Fruit fly (Drosophila melanogaster) whole organism, embryonic: Measurements from ENCODE around the gene CG13667.

Source experiments
- Ada2b ChIP-seq: fragments of 200-800 bp; sonication (Bioruptor generic); IDR thresholded peaks from 2 replicates; pipeline ENCODE4 v1.3.6; 2022; ENCODE audit warnings: missing biosample characterization, missing genetic modification characterization
- Adf1 ChIP-seq: fragments of 200-800 bp; sonication (Bioruptor generic); IDR thresholded peaks from 2 replicates; pipeline ENCODE4 v1.3.6; 2022; ENCODE audit warnings: missing biosample characterization, missing genetic modification characterization
- Bteb2 ChIP-seq: fragments of 200-800 bp; sonication (Bioruptor generic); optimal IDR thresholded peaks from 2 replicates; lab custom pipeline; 2016; ENCODE audit warnings: missing biosample characterization, missing genetic modification characterization
- CG10274 ChIP-seq: fragments of 200-800 bp; sonication (Bioruptor generic); optimal IDR thresholded peaks from 3 replicates; lab custom pipeline; 2017; ENCODE audit warnings: missing biosample characterization, mild to moderate bottlenecking, missing genetic modification characterization
- CG10321 ChIP-seq: fragments of 200-800 bp; sonication (Bioruptor generic); IDR thresholded peaks from 2 replicates; pipeline ENCODE4 v1.3.6; 2022; ENCODE audit warnings: missing biosample characterization, missing genetic modification characterization
- CG11456 ChIP-seq: fragments of 200-800 bp; sonication (Bioruptor generic); IDR thresholded peaks from 3 replicates; pipeline ENCODE4 v1.3.6; 2022; ENCODE audit warnings: missing biosample characterization, missing genetic modification characterization
- CG12155 ChIP-seq: fragments of 200-800 bp; sonication (Bioruptor generic); optimal IDR thresholded peaks from 3 replicates; lab custom pipeline; 2016; ENCODE audit warnings: missing biosample characterization, missing genetic modification characterization
- CG12942 ChIP-seq: fragments of 200-800 bp; sonication (Bioruptor generic); optimal IDR thresholded peaks from 3 replicates; lab custom pipeline; 2016; ENCODE audit warnings: missing biosample characterization, missing genetic modification characterization
- CG15479 ChIP-seq: fragments of 200-800 bp; sonication (Bioruptor generic); optimal IDR thresholded peaks from 3 replicates; lab custom pipeline; 2019; ENCODE audit warnings: missing biosample characterization, mild to moderate bottlenecking, missing genetic modification characterization, moderate library complexity
- CG15601 ChIP-seq: fragments of 200-800 bp; sonication (Bioruptor generic); optimal IDR thresholded peaks from 3 replicates; lab custom pipeline; 2019; ENCODE audit warnings: missing biosample characterization, mild to moderate bottlenecking, missing genetic modification characterization, moderate library complexity
- CG2889 ChIP-seq: fragments of 200-800 bp; sonication (Bioruptor generic); IDR thresholded peaks from 3 replicates; pipeline ENCODE4 v1.3.6; 2022; ENCODE audit warnings: missing biosample characterization, missing genetic modification characterization
- CG30403 ChIP-seq: fragments of 200-800 bp; sonication (Bioruptor generic); optimal IDR thresholded peaks from 3 replicates; lab custom pipeline; 2016; ENCODE audit warnings: missing biosample characterization, missing genetic modification characterization
- CG34376 ChIP-seq: fragments of 200-800 bp; sonication (Bioruptor generic); optimal IDR thresholded peaks from 2 replicates; lab custom pipeline; 2018; ENCODE audit warnings: missing biosample characterization, mild to moderate bottlenecking, missing genetic modification characterization
- CG3995 ChIP-seq: fragments of 200-800 bp; sonication (Bioruptor generic); optimal IDR thresholded peaks from 3 replicates; lab custom pipeline; 2016; ENCODE audit warnings: missing biosample characterization, missing genetic modification characterization
- CG6175 ChIP-seq: fragments of 200-800 bp; sonication (Bioruptor generic); IDR thresholded peaks from 3 replicates; pipeline ENCODE4 v1.3.6; 2022; ENCODE audit warnings: missing biosample characterization, missing genetic modification characterization
- CG8359 ChIP-seq: fragments of 200-800 bp; sonication (Bioruptor generic); optimal IDR thresholded peaks from 2 replicates; lab custom pipeline; 2017; ENCODE audit warnings: missing biosample characterization, mild to moderate bottlenecking, missing genetic modification characterization, borderline replicate concordance
- CG9727 ChIP-seq: fragments of 200-800 bp; sonication (Bioruptor generic); optimal IDR thresholded peaks from 3 replicates; lab custom pipeline; 2017; ENCODE audit warnings: missing biosample characterization, mild to moderate bottlenecking, missing genetic modification characterization
- CG9932 ChIP-seq: fragments of 200-800 bp; sonication (Bioruptor generic); IDR thresholded peaks from 2 replicates; pipeline ENCODE4 v1.3.6; 2022; ENCODE audit warnings: missing biosample characterization, missing genetic modification characterization
- CoRest ChIP-seq: fragments of 200-800 bp; sonication (Bioruptor generic); optimal IDR thresholded peaks from 3 replicates; lab custom pipeline; 2018; ENCODE audit warnings: missing biosample characterization, mild to moderate bottlenecking, missing genetic modification characterization, moderate library complexity
- D ChIP-seq, 2 experiments: fragments of 200-800 bp in 1 of 2; fragments of >200 bp in 1 of 2; sonication (Bioruptor generic) in 1 of 2; optimal IDR thresholded peaks; 2 replicates in 1 of 2; 3 replicates in 1 of 2; lab custom pipeline; 2017; ENCODE audit warnings: mild to moderate bottlenecking in 1 of 2, missing biosample characterization in 1 of 2, missing genetic modification characterization in 1 of 2, missing genetic modification reagents in 1 of 2
- Dad ChIP-seq: fragments of 200-800 bp; sonication (Bioruptor generic); optimal IDR thresholded peaks from 3 replicates; lab custom pipeline; 2016; ENCODE audit warnings: missing biosample characterization, missing genetic modification characterization
- Dbx ChIP-seq: fragments of 200-800 bp; sonication (Bioruptor generic); IDR thresholded peaks from 3 replicates; pipeline ENCODE4 v1.3.6; 2022; ENCODE audit warnings: missing biosample characterization, missing genetic modification characterization
- Deaf1 ChIP-seq: fragments of 200-800 bp; optimal IDR thresholded peaks from 3 replicates; lab custom pipeline; 2019; ENCODE audit warnings: missing biosample characterization, mild to moderate bottlenecking, missing genetic modification characterization, moderate library complexity
- Dfd ChIP-seq, 2 experiments: fragments of >200 bp; optimal IDR thresholded peaks; 2 replicates each; lab custom pipeline; 2017; ENCODE audit warnings: missing biosample characterization in 2 of 2, missing genetic modification characterization in 2 of 2
- Drgx ChIP-seq: fragments of 200-800 bp; sonication (Bioruptor generic); IDR thresholded peaks from 2 replicates; pipeline ENCODE4 v1.3.6; 2022; ENCODE audit warnings: missing biosample characterization, missing genetic modification characterization
- Ets65A ChIP-seq: fragments of 200-800 bp; sonication (Bioruptor generic); peaks from one replicate; lab custom pipeline; 2016; ENCODE audit warnings: missing biosample characterization, missing genetic modification characterization
- HLHmδ ChIP-seq: fragments of 200-800 bp; sonication (Bioruptor generic); optimal IDR thresholded peaks from 2 replicates; lab custom pipeline; 2018; ENCODE audit warnings: missing biosample characterization, mild to moderate bottlenecking, missing genetic modification characterization, moderate library complexity
- Hand ChIP-seq: fragments of 200-800 bp; sonication (Bioruptor generic); optimal IDR thresholded peaks from 2 replicates; lab custom pipeline; 2017; ENCODE audit warnings: mild to moderate bottlenecking, missing biosample characterization, missing genetic modification reagents, missing genetic modification characterization
- Hey ChIP-seq: fragments of 200-800 bp; sonication (Bioruptor generic); optimal IDR thresholded peaks from 3 replicates; lab custom pipeline; 2018; ENCODE audit warnings: missing biosample characterization, mild to moderate bottlenecking, missing genetic modification characterization
- Med ChIP-seq: fragments of 200-800 bp; sonication (Bioruptor generic); peaks from one replicate; lab custom pipeline; 2016; ENCODE audit warnings: missing biosample characterization, missing genetic modification characterization, mild to moderate bottlenecking, inconsistent platforms, moderate library complexity
- NC2β ChIP-seq: fragments of 200-800 bp; sonication (Bioruptor generic); optimal IDR thresholded peaks from 2 replicates; lab custom pipeline; 2016; ENCODE audit warnings: missing biosample characterization, missing genetic modification characterization
- Pdp1 ChIP-seq, 2 experiments: fragments of 200-800 bp; sonication (Bioruptor generic); optimal IDR thresholded peaks; 3 replicates each; lab custom pipeline; 2016; ENCODE audit warnings: missing biosample characterization in 2 of 2, missing genetic modification characterization in 2 of 2, mild to moderate bottlenecking in 1 of 2, moderate library complexity in 1 of 2
- Ptx1 ChIP-seq: fragments of 200-800 bp; sonication (Bioruptor generic); IDR thresholded peaks from 2 replicates; pipeline ENCODE4 v1.3.6; 2022; ENCODE audit warnings: missing biosample characterization, missing genetic modification characterization
- chinmo ChIP-seq: fragments of 200-800 bp; sonication (Bioruptor generic); IDR thresholded peaks from 4 replicates; pipeline ENCODE4 v1.3.6; 2022; ENCODE audit warnings: missing biosample characterization, missing genetic modification characterization; ENCODE audit not compliant: partially characterized antibody
- crp ChIP-seq, 2 experiments: fragments of 200-800 bp; sonication (Bioruptor generic); optimal IDR thresholded peaks; 2 replicates in 1 of 2; 3 replicates in 1 of 2; lab custom pipeline; 2017; ENCODE audit warnings: missing biosample characterization in 2 of 2, missing genetic modification characterization in 2 of 2, mild to moderate bottlenecking in 1 of 2, moderate library complexity in 1 of 2
- dan ChIP-seq: fragments of 200-800 bp; sonication (Bioruptor generic); IDR thresholded peaks from 2 replicates; pipeline ENCODE4 v1.3.6; 2022; ENCODE audit warnings: missing biosample characterization, missing genetic modification characterization
- fd64A ChIP-seq: fragments of 200-800 bp; sonication (Bioruptor generic); optimal IDR thresholded peaks from 3 replicates; lab custom pipeline; 2018; ENCODE audit warnings: missing biosample characterization, mild to moderate bottlenecking, missing genetic modification characterization
- gsb-n ChIP-seq: fragments of 200-800 bp; sonication (Bioruptor generic); optimal IDR thresholded peaks from 3 replicates; lab custom pipeline; 2018; ENCODE audit warnings: missing biosample characterization, mild to moderate bottlenecking, missing genetic modification characterization
- hth ChIP-seq: fragments of >200 bp; optimal IDR thresholded peaks from 2 replicates; lab custom pipeline; 2017; ENCODE audit warnings: inconsistent platforms
- onecut ChIP-seq: fragments of 200-800 bp; sonication (Bioruptor generic); IDR thresholded peaks from 2 replicates; pipeline ENCODE4 v1.3.6; 2022; ENCODE audit warnings: missing biosample characterization, missing genetic modification characterization
- pfk ChIP-seq: fragments of 200-800 bp; sonication (Bioruptor generic); optimal IDR thresholded peaks from 2 replicates; lab custom pipeline; 2018; ENCODE audit warnings: missing biosample characterization, mild to moderate bottlenecking, missing genetic modification characterization, moderate library complexity
- psq ChIP-seq: fragments of 200-800 bp; sonication (Bioruptor generic); optimal IDR thresholded peaks from 2 replicates; lab custom pipeline; 2017; ENCODE audit warnings: missing biosample characterization, missing genetic modification characterization
- pzg ChIP-seq: fragments of 200-800 bp; sonication (Bioruptor generic); optimal IDR thresholded peaks from 3 replicates; lab custom pipeline; 2018; ENCODE audit warnings: missing biosample characterization, mild to moderate bottlenecking, missing genetic modification characterization, moderate library complexity
- repo ChIP-seq: fragments of 200-800 bp; sonication (Bioruptor generic); optimal IDR thresholded peaks from 2 replicates; lab custom pipeline; 2016; ENCODE audit warnings: missing biosample characterization, missing genetic modification characterization
- run ChIP-seq: fragments of 200-800 bp; sonication (Bioruptor generic); optimal IDR thresholded peaks from 3 replicates; lab custom pipeline; 2018; ENCODE audit warnings: missing biosample characterization, mild to moderate bottlenecking, missing genetic modification characterization
- sens ChIP-seq: fragments of 200-800 bp; sonication (Bioruptor generic); peaks from one replicate; lab custom pipeline; 2016; ENCODE audit warnings: missing biosample characterization, missing genetic modification characterization
- twi ChIP-seq: fragments of 200-800 bp; optimal IDR thresholded peaks from 2 replicates; lab custom pipeline; 2019; ENCODE audit warnings: missing biosample characterization, mild to moderate bottlenecking, missing genetic modification characterization, moderate library complexity
- unc-4 ChIP-seq: fragments of 200-800 bp; sonication (Bioruptor generic); IDR thresholded peaks from 2 replicates; pipeline ENCODE4 v1.3.6; 2022; ENCODE audit warnings: missing biosample characterization, missing genetic modification characterization; ENCODE audit not compliant: partially characterized antibody
- vfl ChIP-seq: fragments of 200-800 bp; sonication (Bioruptor generic); optimal IDR thresholded peaks from 2 replicates; lab custom pipeline; 2016; ENCODE audit warnings: missing biosample characterization, missing genetic modification characterization
- vvl ChIP-seq: fragments of 200-800 bp; sonication (Bioruptor generic); IDR thresholded peaks from 2 replicates; pipeline ENCODE4 v1.3.6; 2022; ENCODE audit warnings: missing biosample characterization, missing genetic modification characterization
- wek ChIP-seq: fragments of 200-800 bp; sonication (Bioruptor generic); optimal IDR thresholded peaks from 3 replicates; lab custom pipeline; 2018; ENCODE audit warnings: missing biosample characterization, mild to moderate bottlenecking, missing genetic modification characterization, moderate library complexity

Gene CG13667

DNA sequence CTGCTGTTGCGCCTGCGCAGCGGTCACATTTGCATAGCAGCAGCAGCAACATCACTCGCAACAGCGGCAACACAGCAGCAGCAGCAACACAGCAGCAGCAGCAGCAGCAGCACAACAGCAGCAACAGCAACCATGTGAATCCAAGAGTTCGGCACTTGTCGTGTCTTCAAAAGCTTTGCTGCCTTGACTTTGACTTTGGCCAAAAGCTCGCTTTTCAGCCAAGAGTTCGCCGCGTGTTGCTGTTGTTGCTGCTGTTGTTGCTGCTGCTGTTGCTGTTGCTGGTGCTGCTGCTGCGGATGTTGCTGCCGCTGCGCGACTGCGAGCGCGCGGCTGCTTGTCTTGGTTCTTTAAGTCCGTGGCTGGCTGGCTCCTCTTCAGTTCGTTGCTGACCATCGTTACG lies 33.2 kb upstream of the CG13667 start, which contains the start of gene ImpE1:
TSS of gene ImpE1 (plus strand) at position 371 of the 400 bp plus-strand sequence.
- TF ChIP-seq CG9932 (GFP tag; lab: Robert Waterston, UW) (0 out of 2 replicates have a peak, but pooled peaks have one; percentile 16), repo (GFP tag; lab: Kevin White, UChicago) (no peak), Hey (tag; lab: Kevin White, UChicago) (no peak), run (no peak), CG3995 (GFP tag; lab: Kevin White, UChicago) (no peak), Med (GFP tag; lab: Kevin White, UChicago) (no peak), NC2β (GFP tag; lab: Kevin White, UChicago) (no peak), CG30403 (GFP tag; lab: Kevin White, UChicago) (no peak), Dbx (no peak), Ets65A (GFP tag; lab: Kevin White, UChicago) (peak; percentile 35), CG12942 (GFP tag; lab: Kevin White, UChicago) (no peak), CG2889 (GFP tag; lab: Robert Waterston, UW) (no peak), Hand (no peak), pzg (no peak), Ada2b (GFP tag; lab: Robert Waterston, UW) (no peak), CG15479 (GFP tag; lab: Kevin White, UChicago) (no peak), CoRest (tag; lab: Kevin White, UChicago) (no peak), Ptx1 (GFP tag; lab: Robert Waterston, UW) (no peak), Deaf1 (tag; lab: Kevin White, UChicago) (peak; percentile 80), Drgx (no peak), pfk (GFP tag; lab: Kevin White, UChicago) (no peak), CG12155 (GFP tag; lab: Kevin White, UChicago) (no peak), CG11456 (0 out of 3 replicates have a peak, but pooled peaks have one; percentile 5), CG9727 (GFP tag; lab: Kevin White, UChicago) (no peak), CG34376 (GFP tag; lab: Kevin White, UChicago) (no peak), gsb-n (no peak), Dad (GFP tag; lab: Kevin White, UChicago) (no peak), sens (peak; percentile 14), psq (no peak), twi (tag; lab: Kevin White, UChicago) (no peak), CG10321 (no peak), dan (no peak), hth (lab: Kevin White, UChicago) (no peak), CG6175 (GFP tag; lab: Robert Waterston, UW) (peak; percentile 75; the same call in 2 of the 3 replicates), vfl (no peak), chinmo (0 out of 4 replicates have a peak, but pooled peaks have one; percentile 72), Dfd (GFP tag; optimal IDR thresholded peaks at IDR 0.05; lab: Kevin White, UChicago) (peak in 1 of 2 experiments; percentile 89), Pdp1 (GFP tag; optimal IDR thresholded peaks at IDR 0.05; lab: Kevin White, UChicago) (no peak), CG15601 (tag; lab: Kevin White, UChicago) (no peak), vvl (peak; percentile 48; the same call in 1 of the 2 replicates), D (optimal IDR thresholded peaks at IDR 0.05; lab: Kevin White, UChicago) (no peak), D (GFP tag; optimal IDR thresholded peaks at IDR 0.05; lab: Kevin White, UChicago) (no peak), CG10274 (GFP tag; lab: Kevin White, UChicago) (no peak), Adf1 (GFP tag; lab: Robert Waterston, UW) (peak; percentile 73), unc-4 (GFP tag; lab: Robert Waterston, UW) (no peak), CG8359 (GFP tag; lab: Kevin White, UChicago) (no peak), wek (no peak), onecut (GFP tag; lab: Robert Waterston, UW) (no peak), fd64A (no peak), crp (GFP tag; optimal IDR thresholded peaks at IDR 0.05; lab: Kevin White, UChicago) (no peak), HLHmδ (GFP tag; lab: Kevin White, UChicago) (no peak), Bteb2 (no peak)
